Fruit fly (Drosophila melanogaster) whole organism, embryonic: ENCODE data around the gene Hr96.

ENCODE experiments used
- BEAF-32 ChIP-seq: fragments of 200-800 bp; sonication (Bioruptor generic); optimal IDR thresholded peaks from 3 replicates; lab custom pipeline; 2017; ENCODE audit warnings: missing biosample characterization, missing genetic modification characterization, mild to moderate bottlenecking, moderate library complexity, missing genetic modification reagents
- CG10267 ChIP-seq: fragments of 200-800 bp; sonication (Bioruptor generic); optimal IDR thresholded peaks from 2 replicates; lab custom pipeline; 2018; ENCODE audit warnings: missing biosample characterization, mild to moderate bottlenecking, missing genetic modification characterization, moderate library complexity
- CG12104 ChIP-seq: fragments of 200-800 bp; sonication (Bioruptor generic); optimal IDR thresholded peaks from 3 replicates; lab custom pipeline; 2016; ENCODE audit warnings: missing biosample characterization, missing genetic modification characterization
- CG12769 ChIP-seq: fragments of 200-800 bp; sonication (Bioruptor generic); optimal IDR thresholded peaks from 2 replicates; lab custom pipeline; 2019; ENCODE audit warnings: missing biosample characterization, mild to moderate bottlenecking, missing genetic modification characterization, moderate library complexity
- CG13624 ChIP-seq: fragments of 200-800 bp; sonication (Bioruptor generic); optimal IDR thresholded peaks from 2 replicates; lab custom pipeline; 2016; ENCODE audit warnings: missing biosample characterization, missing genetic modification characterization
- CG14014 ChIP-seq: fragments of 200-800 bp; sonication (Bioruptor generic); IDR thresholded peaks from 2 replicates; pipeline ENCODE4 v1.3.6; 2022; ENCODE audit warnings: missing biosample characterization, missing genetic modification characterization
- CG14667 ChIP-seq: fragments of 200-800 bp; sonication (Bioruptor generic); IDR thresholded peaks from 2 replicates; pipeline ENCODE4 v1.3.6; 2022; ENCODE audit warnings: missing biosample characterization, missing genetic modification characterization
- CG15073 ChIP-seq: fragments of 200-800 bp; sonication (Bioruptor generic); optimal IDR thresholded peaks from 2 replicates; lab custom pipeline; 2016; ENCODE audit warnings: missing biosample characterization, missing genetic modification characterization
- CG15479 ChIP-seq: fragments of 200-800 bp; sonication (Bioruptor generic); optimal IDR thresholded peaks from 3 replicates; lab custom pipeline; 2019; ENCODE audit warnings: missing biosample characterization, mild to moderate bottlenecking, missing genetic modification characterization, moderate library complexity
- CG15514 ChIP-seq: fragments of 200-800 bp; sonication (Bioruptor generic); optimal IDR thresholded peaks from 3 replicates; lab custom pipeline; 2017; ENCODE audit warnings: missing biosample characterization, missing genetic modification characterization, mild to moderate bottlenecking, moderate library complexity, missing genetic modification reagents
- CG15696 ChIP-seq: fragments of 200-800 bp; sonication (Bioruptor generic); optimal IDR thresholded peaks from 2 replicates; lab custom pipeline; 2019; ENCODE audit warnings: missing biosample characterization, mild to moderate bottlenecking, missing genetic modification characterization, moderate library complexity
- CG1647 ChIP-seq: fragments of 200-800 bp; sonication (Bioruptor generic); optimal IDR thresholded peaks from 3 replicates; lab custom pipeline; 2016; ENCODE audit warnings: missing biosample characterization, missing genetic modification characterization
- CG16863 ChIP-seq: fragments of 200-800 bp; sonication (Bioruptor generic); optimal IDR thresholded peaks from 3 replicates; lab custom pipeline; 2016; ENCODE audit warnings: missing biosample characterization, missing genetic modification characterization
- CG33213 ChIP-seq: fragments of 200-800 bp; sonication (Bioruptor generic); optimal IDR thresholded peaks from 3 replicates; lab custom pipeline; 2016; ENCODE audit warnings: missing biosample characterization, missing genetic modification characterization
- CG33557 ChIP-seq: fragments of 200-800 bp; sonication (Bioruptor generic); optimal IDR thresholded peaks from 2 replicates; lab custom pipeline; 2019; ENCODE audit warnings: missing biosample characterization, mild to moderate bottlenecking, missing genetic modification characterization, moderate library complexity
- CG3838 ChIP-seq: fragments of 200-800 bp; sonication (Bioruptor generic); optimal IDR thresholded peaks from 3 replicates; lab custom pipeline; 2016; ENCODE audit warnings: missing biosample characterization, missing genetic modification characterization
- CG3995 ChIP-seq: fragments of 200-800 bp; sonication (Bioruptor generic); optimal IDR thresholded peaks from 3 replicates; lab custom pipeline; 2016; ENCODE audit warnings: missing biosample characterization, missing genetic modification characterization
- CG4854 ChIP-seq: fragments of 200-800 bp; sonication (Bioruptor generic); optimal IDR thresholded peaks from 2 replicates; lab custom pipeline; 2016; ENCODE audit warnings: missing biosample characterization, missing genetic modification characterization, inconsistent platforms
- CG5953 ChIP-seq: fragments of 200-800 bp; sonication (Bioruptor generic); IDR thresholded peaks from 2 replicates; pipeline ENCODE4 v1.3.6; 2022; ENCODE audit warnings: missing biosample characterization, missing genetic modification characterization
- Dad ChIP-seq: fragments of 200-800 bp; sonication (Bioruptor generic); optimal IDR thresholded peaks from 3 replicates; lab custom pipeline; 2016; ENCODE audit warnings: missing biosample characterization, missing genetic modification characterization
- Dfd ChIP-seq, 2 experiments: fragments of >200 bp; optimal IDR thresholded peaks; 2 replicates each; lab custom pipeline; 2017; ENCODE audit warnings: missing biosample characterization in 2 of 2, missing genetic modification characterization in 2 of 2
- ERR ChIP-seq: fragments of 200-800 bp; sonication (Bioruptor generic); optimal IDR thresholded peaks from 2 replicates; lab custom pipeline; 2016; ENCODE audit warnings: missing biosample characterization, missing genetic modification characterization
- Fer1 ChIP-seq: fragments of 200-800 bp; sonication (Bioruptor generic); optimal IDR thresholded peaks from 2 replicates; lab custom pipeline; 2017; ENCODE audit warnings: missing biosample characterization, mild to moderate bottlenecking, missing genetic modification characterization
- HLH54F ChIP-seq: fragments of 200-800 bp; sonication (Bioruptor generic); optimal IDR thresholded peaks from 3 replicates; lab custom pipeline; 2016; ENCODE audit warnings: missing biosample characterization, missing genetic modification characterization
- Hr3 ChIP-seq: fragments of 200-800 bp; sonication (Bioruptor generic); optimal IDR thresholded peaks from 3 replicates; lab custom pipeline; 2016; ENCODE audit warnings: missing biosample characterization, missing genetic modification characterization
- MESR4 ChIP-seq: fragments of 200-800 bp; sonication (Bioruptor generic); optimal IDR thresholded peaks from 2 replicates; lab custom pipeline; 2018; ENCODE audit warnings: missing biosample characterization, mild to moderate bottlenecking, missing genetic modification characterization, moderate library complexity
- Mad ChIP-seq: fragments of 200-800 bp; sonication (Bioruptor generic); optimal IDR thresholded peaks from 2 replicates; lab custom pipeline; 2016; ENCODE audit warnings: missing biosample characterization, missing genetic modification characterization
- NK7.1 ChIP-seq: fragments of 200-800 bp; sonication (Bioruptor generic); optimal IDR thresholded peaks from 3 replicates; lab custom pipeline; 2016; ENCODE audit warnings: missing biosample characterization, missing genetic modification characterization
- Optix ChIP-seq: fragments of 200-800 bp; sonication (Bioruptor generic); IDR thresholded peaks from 3 replicates; pipeline ENCODE4 v1.3.6; 2022; ENCODE audit warnings: missing biosample characterization, missing genetic modification characterization
- Scr ChIP-seq: fragments of 200-800 bp; sonication (Bioruptor generic); IDR thresholded peaks from 2 replicates; pipeline ENCODE4 v1.3.6; 2022; ENCODE audit warnings: missing biosample characterization, missing genetic modification characterization; ENCODE audit not compliant: partially characterized antibody
- Xbp1 ChIP-seq: fragments of 200-800 bp; sonication (Bioruptor generic); optimal IDR thresholded peaks from 3 replicates; lab custom pipeline; 2016; ENCODE audit warnings: missing biosample characterization, mild to moderate bottlenecking, missing genetic modification characterization
- Xrp1 ChIP-seq: fragments of 200-800 bp; sonication (Bioruptor generic); IDR thresholded peaks from 2 replicates; pipeline ENCODE4 v1.3.6; 2022; ENCODE audit warnings: missing biosample characterization, missing genetic modification characterization
- ase ChIP-seq: fragments of 200-800 bp; sonication (Bioruptor generic); IDR thresholded peaks from 3 replicates; pipeline ENCODE4 v1.3.6; 2022; ENCODE audit warnings: missing biosample characterization, missing genetic modification characterization
- bbx ChIP-seq: fragments of 200-800 bp; sonication (Bioruptor generic); IDR thresholded peaks from 2 replicates; pipeline ENCODE4 v1.3.6; 2022; ENCODE audit warnings: missing biosample characterization, missing genetic modification characterization; ENCODE audit not compliant: partially characterized antibody
- caup ChIP-seq: fragments of 200-800 bp; sonication (Bioruptor generic); optimal IDR thresholded peaks from 3 replicates; lab custom pipeline; 2017; ENCODE audit warnings: missing biosample characterization, mild to moderate bottlenecking, missing genetic modification characterization, moderate library complexity; ENCODE audit not compliant: severe bottlenecking
- crc ChIP-seq: fragments of 200-800 bp; sonication (Bioruptor generic); optimal IDR thresholded peaks from 2 replicates; lab custom pipeline; 2016; ENCODE audit warnings: missing biosample characterization, missing genetic modification characterization
- disco-r ChIP-seq: fragments of 200-800 bp; sonication (Bioruptor generic); optimal IDR thresholded peaks from 2 replicates; lab custom pipeline; 2016; ENCODE audit warnings: missing biosample characterization, missing genetic modification characterization
- dmrt11E ChIP-seq: fragments of 200-800 bp; sonication (Bioruptor generic); optimal IDR thresholded peaks from 3 replicates; lab custom pipeline; 2018; ENCODE audit warnings: missing biosample characterization, mild to moderate bottlenecking, missing genetic modification characterization, moderate library complexity
- dpn ChIP-seq, 2 experiments: fragments of 200-800 bp; sonication (Bioruptor generic); optimal IDR thresholded peaks; 3 replicates each; lab custom pipeline; 2016; ENCODE audit warnings: missing biosample characterization in 2 of 2, missing genetic modification characterization in 2 of 2
- esg ChIP-seq: fragments of 200-800 bp; sonication (Bioruptor generic); conservative IDR thresholded peaks from 2 replicates; pipeline ENCODE4 v1.3.6; 2022; ENCODE audit warnings: missing biosample characterization, missing genetic modification characterization
- h ChIP-seq: fragments of >200 bp; optimal IDR thresholded peaks from 2 replicates; lab custom pipeline; 2017
- jigr1 ChIP-seq: fragments of 200-800 bp; sonication (Bioruptor generic); IDR thresholded peaks from 3 replicates; pipeline ENCODE4 v1.3.6; 2022; ENCODE audit warnings: missing biosample characterization, missing genetic modification characterization
- jumu ChIP-seq: fragments of 200-800 bp; sonication (Bioruptor generic); optimal IDR thresholded peaks from 3 replicates; lab custom pipeline; 2016; ENCODE audit warnings: missing biosample characterization, missing genetic modification characterization
- lab ChIP-seq: fragments of 200-800 bp; sonication (Bioruptor generic); optimal IDR thresholded peaks from 3 replicates; lab custom pipeline; 2017; ENCODE audit warnings: missing biosample characterization, missing genetic modification characterization, mild to moderate bottlenecking, moderate library complexity, missing genetic modification reagents
- lmd ChIP-seq: fragments of 200-800 bp; sonication (Bioruptor generic); IDR thresholded peaks from 2 replicates; pipeline ENCODE4 v1.3.6; 2022; ENCODE audit warnings: missing biosample characterization, missing genetic modification characterization
- nom ChIP-seq: fragments of 200-800 bp; sonication (Bioruptor generic); optimal IDR thresholded peaks from 2 replicates; lab custom pipeline; 2017; ENCODE audit warnings: missing biosample characterization, missing genetic modification characterization, mild to moderate bottlenecking, moderate library complexity, missing genetic modification reagents
- prd ChIP-seq, 3 experiments: fragments of >200 bp in 2 of 3; fragments of 200-800 bp in 1 of 3; sonication (Bioruptor generic) in 1 of 3; optimal IDR thresholded peaks in 2 of 3; IDR thresholded peaks in 1 of 3; 2 replicates in 2 of 3; 3 replicates in 1 of 3; pipeline versions ENCODE4 v1.3.6 to Lab custom; 2017 to 2022; ENCODE audit warnings: missing biosample characterization in 1 of 3, missing genetic modification characterization in 1 of 3
- run ChIP-seq: fragments of 200-800 bp; sonication (Bioruptor generic); optimal IDR thresholded peaks from 3 replicates; lab custom pipeline; 2018; ENCODE audit warnings: missing biosample characterization, mild to moderate bottlenecking, missing genetic modification characterization
- slou ChIP-seq: fragments of 200-800 bp; sonication (Bioruptor generic); optimal IDR thresholded peaks from 3 replicates; lab custom pipeline; 2016; ENCODE audit warnings: missing biosample characterization, missing genetic modification characterization
- trem ChIP-seq: fragments of 200-800 bp; optimal IDR thresholded peaks from 3 replicates; lab custom pipeline; 2019; ENCODE audit warnings: missing biosample characterization, mild to moderate bottlenecking, missing genetic modification characterization, moderate library complexity

Gene Hr96

DNA sequence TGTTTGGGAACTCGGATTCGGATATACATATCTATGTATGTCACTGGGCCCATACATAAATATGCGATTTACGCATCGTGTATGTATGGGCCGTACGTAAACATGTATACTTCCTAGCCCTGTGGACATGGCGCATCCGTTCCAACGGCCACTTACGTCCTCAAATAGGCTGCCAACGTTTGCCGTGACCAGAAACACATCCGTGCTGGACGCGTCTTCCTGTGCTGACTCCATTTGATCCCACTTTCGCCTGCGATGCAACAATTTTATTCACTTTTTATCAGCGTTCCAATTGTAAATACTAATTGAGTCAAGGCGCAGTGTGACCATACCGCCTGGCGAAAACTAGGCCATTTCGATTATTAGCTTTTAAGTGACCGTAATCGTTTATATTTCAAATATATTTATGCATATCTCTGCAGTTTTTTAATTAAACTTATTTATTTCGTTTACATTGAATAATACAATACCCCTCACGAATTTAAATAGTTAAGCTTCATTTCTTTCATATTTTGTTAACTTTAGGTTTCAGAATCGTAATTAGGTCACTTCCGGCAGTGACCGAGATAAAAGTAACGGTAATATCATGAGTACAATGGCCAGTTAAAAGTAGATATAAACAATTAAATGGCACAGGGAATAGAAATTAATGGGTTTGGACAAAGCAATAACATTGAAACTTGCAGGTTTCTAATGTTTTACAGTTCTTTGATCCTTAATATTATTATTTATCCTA, 19.9 kb downstream of the Hr96 start, which contains the start of gene 5PtaseI (continued):
- TF ChIP-seq CG14667 (GFP tag; lab: Robert Waterston, UW) (no peak), slou (no peak), MESR4 (GFP tag; lab: Kevin White, UChicago) (peak; percentile 72), Optix (GFP tag; lab: Robert Waterston, UW) (no peak), CG3995 (peak; percentile 86), NK7.1 (no peak), jigr1 (GFP tag; lab: Robert Waterston, UW) (no peak), BEAF-32 (GFP tag; lab: Kevin White, UChicago) (peak; percentile 34), CG13624 (GFP tag; lab: Kevin White, UChicago) (no peak), ERR (GFP tag; lab: Kevin White, UChicago) (no peak), CG10267 (tag; lab: Kevin White, UChicago) (peak; percentile 9), dmrt11E (tag; lab: Kevin White, UChicago) (no peak), Hr3 (GFP tag; lab: Kevin White, UChicago) (peak; percentile 86), Dfd (GFP tag; optimal IDR thresholded peaks at IDR 0.05; lab: Kevin White, UChicago) (no peak), lmd (GFP tag; lab: Robert Waterston, UW) (no peak), CG12104 (GFP tag; lab: Kevin White, UChicago) (no peak), caup (GFP tag; lab: Kevin White, UChicago) (no peak), CG16863 (no peak), run (tag; lab: Kevin White, UChicago) (no peak), CG33557 (no peak), Mad (GFP tag; lab: Kevin White, UChicago) (no peak), jumu (GFP tag; lab: Kevin White, UChicago) (no peak), CG15696 (tag; lab: Kevin White, UChicago) (no peak), h (lab: Kevin White, UChicago) (no peak), prd (optimal IDR thresholded peaks at IDR 0.05; lab: Kevin White, UChicago) (no peak), prd (GFP tag; IDR thresholded peaks at IDR 0.05; lab: Robert Waterston, UW) (no peak), disco-r (no peak), nom (GFP tag; lab: Kevin White, UChicago) (peak; percentile 17), CG14014 (no peak), HLH54F (GFP tag; lab: Kevin White, UChicago) (no peak), CG15073 (GFP tag; lab: Kevin White, UChicago) (no peak), CG15514 (GFP tag; lab: Kevin White, UChicago) (no peak), Dad (GFP tag; lab: Kevin White, UChicago) (no peak), trem (tag; lab: Kevin White, UChicago) (peak; percentile 3), CG4854 (no peak), Xbp1 (GFP tag; lab: Kevin White, UChicago) (no peak), Fer1 (peak; percentile 1), CG15479 (GFP tag; lab: Kevin White, UChicago) (no peak), Xrp1 (GFP tag; lab: Robert Waterston, UW) (no peak), CG1647 (GFP tag; lab: Kevin White, UChicago) (no peak), dpn (GFP tag; optimal IDR thresholded peaks at IDR 0.05; lab: Kevin White, UChicago) (no peak), crc (GFP tag; lab: Kevin White, UChicago) (no peak), esg (GFP tag; lab: Robert Waterston, UW) (no peak), CG5953 (GFP tag; lab: Robert Waterston, UW) (no peak), CG12769 (tag; lab: Kevin White, UChicago) (no peak), lab (no peak), CG33213 (GFP tag; lab: Kevin White, UChicago) (no peak), Scr (GFP tag; lab: Robert Waterston, UW) (peak; percentile 28; the same call in 1 of the 2 replicates), ase (GFP tag; lab: Robert Waterston, UW) (no peak), bbx (GFP tag; lab: Robert Waterston, UW) (0 out of 2 replicates have a peak, but pooled peaks have one; percentile 8), CG3838 (GFP tag; lab: Kevin White, UChicago) (no peak)
